Fruit fly (Drosophila melanogaster): Measurements from ENCODE around the gene Cow.

DNA sequence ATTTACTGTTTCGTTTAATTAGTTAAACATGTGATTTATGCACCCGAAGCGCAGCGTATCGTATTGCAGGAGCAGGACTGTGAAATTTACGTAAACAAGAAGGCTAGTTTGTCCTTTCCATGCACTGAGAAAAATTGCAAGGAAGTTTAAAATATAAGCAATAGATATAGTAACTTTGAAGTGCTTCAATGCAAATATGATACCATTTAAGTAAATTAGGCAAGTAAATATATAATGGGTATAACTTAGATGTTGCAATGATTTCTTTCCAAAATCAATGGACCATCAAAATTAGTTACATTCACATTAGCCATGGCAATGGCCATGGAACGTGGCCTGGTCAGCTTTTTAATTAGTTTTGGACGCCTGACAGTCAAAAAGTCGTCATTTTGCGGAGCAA is 81.6 kb downstream of the Cow start:
- TF ChIP-seq CG8478 (optimal IDR thresholded peaks at IDR 0.05) (no peak), CTCF (optimal IDR thresholded peaks at IDR 0.05) (no peak)
